Fruit fly (Drosophila melanogaster): ENCODE measurements around the gene Rbp6.

DNA sequence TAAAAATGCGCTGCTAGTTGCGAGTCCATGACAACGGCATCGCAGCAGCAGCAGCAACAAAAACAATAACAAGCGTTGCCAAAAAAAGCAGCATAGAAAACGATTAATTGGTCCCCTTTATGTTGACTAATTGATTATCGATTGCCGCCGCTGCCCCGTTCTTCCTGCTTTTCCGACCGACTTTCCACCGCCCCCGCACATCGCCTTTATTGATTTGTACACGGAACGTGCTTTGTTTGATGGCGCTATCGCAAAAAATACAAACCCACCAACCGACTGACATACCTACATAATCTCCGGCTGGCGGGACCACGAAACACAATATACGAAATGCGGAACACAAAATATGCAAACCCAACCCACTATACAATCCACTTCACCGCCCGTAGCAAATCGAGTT, 186.5 kb downstream of the Rbp6 start:
- no peak for TF ChIP-seq sage (GFP tag; optimal IDR thresholded peaks at IDR 0.05)
- no peak for TF ChIP-seq fru (GFP tag; optimal IDR thresholded peaks at IDR 0.05)
- no peak for TF ChIP-seq Jra (GFP tag; optimal IDR thresholded peaks at IDR 0.05)
- no peak for TF ChIP-seq woc (GFP tag; optimal IDR thresholded peaks at IDR 0.05)
- TF ChIP-seq dl (GFP tag; optimal IDR thresholded peaks at IDR 0.05; ENCODE audit: insufficient read depth in 1 of 2, partially characterized antibody in 2 of 2) = no peak
- TF ChIP-seq psq (GFP tag; optimal IDR thresholded peaks at IDR 0.05) = no peak
- TF ChIP-seq Abd-B (GFP tag; optimal IDR thresholded peaks at IDR 0.05) = no peak
- TF ChIP-seq usp (GFP tag; optimal IDR thresholded peaks at IDR 0.05) = no peak
- TF ChIP-seq Sp1 (GFP tag; optimal IDR thresholded peaks at IDR 0.05) = no peak
- TF ChIP-seq CG32264 (GFP tag; optimal IDR thresholded peaks at IDR 0.05) = no peak
- TF ChIP-seq Myc (optimal IDR thresholded peaks at IDR 0.05) = no peak
